Worm (Caenorhabditis elegans): Measurements from ENCODE around the gene C05C10.2.
A peak's percentile ranks its signal among the peaks of the same experiment; 100 is the strongest.

Gene C05C10.2

DNA sequence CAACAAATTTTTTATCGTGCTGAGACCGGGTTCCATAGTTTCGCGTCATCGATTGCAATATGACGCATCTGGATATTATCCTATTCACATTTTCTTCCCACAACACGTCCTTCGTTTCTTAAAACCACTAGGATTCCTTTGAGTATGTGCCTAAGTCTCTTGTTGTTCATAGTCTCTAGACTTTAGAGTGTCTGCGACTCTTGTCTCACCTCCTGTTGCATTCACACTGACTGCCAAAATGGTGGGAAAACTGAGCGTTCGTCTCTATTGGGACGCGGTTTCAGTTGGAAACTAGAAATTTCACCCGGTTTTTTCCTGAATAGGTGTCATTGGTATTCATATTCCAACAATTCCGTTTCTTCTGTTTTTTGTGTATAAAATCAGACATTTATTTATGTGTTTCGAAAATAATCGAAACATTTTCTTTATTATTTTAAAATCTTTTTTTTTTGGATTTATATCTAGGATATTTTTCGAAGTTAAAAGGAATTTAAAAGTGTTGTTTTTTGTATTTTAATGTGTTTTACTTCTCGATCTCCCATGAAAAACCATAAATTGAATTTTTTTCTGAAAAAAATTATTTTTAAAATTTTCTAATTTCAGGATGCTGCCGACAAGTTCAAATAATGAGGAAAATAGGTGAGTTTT is at the start of gene C05C10.2:
Gene C05C10.2, plus strand, starts transcription at position 598 of the 648 bp plus-strand sequence.
- TF ChIP-seq hmg-1.2 (GFP tag; IDR thresholded peaks at IDR 0.05) = peak; percentile 52; the same call in 1 of the 2 replicates
- no peak for TF ChIP-seq B0035.1 (tag; optimal IDR thresholded peaks at IDR 0.05)
- no peak for TF ChIP-seq Y95B8A.8 (GFP tag; IDR thresholded peaks at IDR 0.05)
- TF ChIP-seq K12H6.12 (tag; optimal IDR thresholded peaks at IDR 0.05) = no peak

DNA sequence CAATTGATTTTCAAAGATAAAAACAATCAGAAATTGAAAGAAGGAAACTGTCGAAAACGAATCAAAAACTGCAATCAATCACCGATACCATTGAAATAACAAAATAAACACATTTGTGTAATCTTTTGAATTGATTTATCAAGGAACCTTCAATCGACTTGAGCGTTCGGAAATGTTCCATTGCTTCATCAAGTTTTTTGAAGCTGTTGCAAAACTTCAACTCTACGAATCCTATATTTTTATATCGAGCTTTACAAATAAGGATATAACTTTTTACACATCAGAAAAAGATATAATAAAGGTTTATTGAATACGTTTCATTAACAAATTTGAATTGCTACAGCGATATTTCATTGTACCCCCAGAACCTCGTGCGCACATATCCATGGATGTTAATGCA is 49.1 kb upstream of the C05C10.2 start, which contains the start of gene chil-8:
Gene chil-8, minus strand, starts transcription at position 101 of the 400 bp plus-strand sequence.
- TF ChIP-seq nhr-120 (GFP tag; IDR thresholded peaks at IDR 0.05) (no peak), attf-3 (GFP tag; conservative IDR thresholded peaks at IDR 0.05) (no peak), ama-1 (optimal IDR thresholded peaks at IDR 0.05) (no peak), ama-1 (GFP tag; optimal IDR thresholded peaks at IDR 0.05) (no peak), F57A8.1 (GFP tag; optimal IDR thresholded peaks at IDR 0.05) (no peak), lag-1 (GFP tag; IDR thresholded peaks at IDR 0.05) (no peak), K11D2.4 (GFP tag; IDR thresholded peaks at IDR 0.05) (no peak), dpl-1 (GFP tag; optimal IDR thresholded peaks at IDR 0.05) (no peak), Y79H2A.3 (GFP tag; conservative IDR thresholded peaks at IDR 0.05) (no peak), cebp-2 (GFP tag; IDR thresholded peaks at IDR 0.05) (no peak), B0261.1 (tag; optimal IDR thresholded peaks at IDR 0.05) (no peak), nhr-90 (tag; optimal IDR thresholded peaks at IDR 0.05) (no peak), lin-35 (GFP tag; optimal IDR thresholded peaks at IDR 0.05) (no peak), rpc-1 (optimal IDR thresholded peaks at IDR 0.05) (no peak), rpc-1 (tag; optimal IDR thresholded peaks at IDR 0.05) (no peak), F22D6.2 (tag; optimal IDR thresholded peaks at IDR 0.05) (no peak), F49E8.2 (tag; optimal IDR thresholded peaks at IDR 0.05; ENCODE audit: insufficient read depth) (no peak), snpc-4 (GFP tag; optimal IDR thresholded peaks at IDR 0.05) (no peak), snpc-4 (tag; optimal IDR thresholded peaks at IDR 0.05) (no peak), cebp-1 (GFP tag; IDR thresholded peaks at IDR 0.05) (no peak), cebp-1 (tag; optimal IDR thresholded peaks at IDR 0.05) (no peak), madf-6 (GFP tag; IDR thresholded peaks at IDR 0.05) (no peak)

DNA sequence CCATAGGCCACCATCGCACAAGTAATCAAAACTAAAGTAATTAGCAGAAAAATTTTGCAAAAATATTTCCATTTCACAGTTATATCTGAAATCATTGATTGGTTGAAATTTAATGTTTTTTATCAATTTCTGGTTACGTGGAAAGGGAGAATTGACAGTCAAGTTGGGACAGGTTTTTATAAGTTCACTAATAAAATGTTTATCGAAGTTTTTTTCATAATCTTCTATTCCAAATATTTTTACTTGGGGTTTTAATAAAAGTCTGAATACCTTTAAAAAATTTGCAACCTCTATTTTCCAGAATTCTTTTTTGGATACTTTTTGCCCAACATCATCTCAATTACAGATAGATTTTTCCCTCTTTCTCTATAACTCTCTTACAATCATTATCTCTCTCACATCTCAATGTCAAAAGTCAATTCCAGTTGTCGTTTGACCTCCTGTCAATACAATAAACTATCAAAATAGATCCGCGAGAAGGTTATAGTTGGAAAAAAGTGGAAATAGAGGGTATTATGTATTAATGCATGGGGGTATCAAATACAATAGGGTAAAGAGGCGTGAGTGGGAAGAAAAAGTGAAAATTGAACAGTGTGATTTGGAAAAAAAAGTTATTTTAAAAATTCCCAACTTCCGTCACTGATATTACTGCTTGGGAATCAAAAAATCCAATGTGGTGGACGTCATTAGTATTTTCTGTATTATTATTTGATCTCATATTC is 47.4 kb upstream of the C05C10.2 start, which contains the start of the genes chil-2 and ctsa-3.2:
Gene chil-2, minus strand, starts transcription at position 101 of the 722 bp plus-strand sequence.
Gene ctsa-3.2, plus strand, starts transcription at position 672 of the 722 bp plus-strand sequence.
- TF ChIP-seq madf-8 (GFP tag; conservative IDR thresholded peaks at IDR 0.05) (no peak), tbx-9 (tag; optimal IDR thresholded peaks at IDR 0.05; ENCODE audit: borderline replicate concordance) (no peak), F37B4.10 (GFP tag; IDR thresholded peaks at IDR 0.05) (no peak), let-526 (GFP tag; IDR thresholded peaks at IDR 0.05) (no peak), cebp-1 (GFP tag; IDR thresholded peaks at IDR 0.05) (no peak), cebp-1 (tag; optimal IDR thresholded peaks at IDR 0.05) (no peak), nfyb-1 (GFP tag; IDR thresholded peaks at IDR 0.05) (no peak), sdz-38 (tag; optimal IDR thresholded peaks at IDR 0.05) (no peak), pbrm-1 (GFP tag; IDR thresholded peaks at IDR 0.05) (no peak), F55B11.4 (tag; optimal IDR thresholded peaks at IDR 0.05; ENCODE audit: borderline replicate concordance, insufficient read depth) (no peak), nhr-179 (tag; optimal IDR thresholded peaks at IDR 0.05) (no peak), F23B12.7 (tag; optimal IDR thresholded peaks at IDR 0.05; ENCODE audit: insufficient read depth) (no peak), gei-17 (GFP tag; optimal IDR thresholded peaks at IDR 0.05) (no peak), ceh-100 (GFP tag; IDR thresholded peaks at IDR 0.05) (no peak), B0035.1 (tag; optimal IDR thresholded peaks at IDR 0.05) (no peak)
